Worm (Caenorhabditis elegans) whole organism, L4 larva: ENCODE measurements around the gene srw-123.

ENCODE experiments used
- D1046.2 ChIP-seq: fragments of 200-800 bp; sonication (Bioruptor generic); IDR thresholded peaks from 2 replicates; pipeline ENCODE4 v1.3.6; 2022; ENCODE audit warnings: missing genetic modification characterization, missing compliant biosample characterization
- F10B5.3 ChIP-seq: sonication (generic microtip); optimal IDR thresholded peaks from 2 replicates; lab custom pipeline; 2016; ENCODE audit warnings: mild to moderate bottlenecking, missing genetic modification characterization, missing compliant biosample characterization
- F37D6.2 ChIP-seq: sonication (generic microtip); optimal IDR thresholded peaks from 2 replicates; lab custom pipeline; 2016; ENCODE audit warnings: mild to moderate bottlenecking, missing genetic modification characterization, missing compliant biosample characterization
- T20F7.1 ChIP-seq: fragments of 200-800 bp; sonication (Bioruptor generic); optimal IDR thresholded peaks from 2 replicates; lab custom pipeline; 2018; ENCODE audit warnings: mild to moderate bottlenecking, missing genetic modification characterization, missing compliant biosample characterization
- Y5F2A.4 ChIP-seq: fragments of 200-800 bp; sonication (Bioruptor generic); optimal IDR thresholded peaks from 2 replicates; lab custom pipeline; 2018; ENCODE audit warnings: mild to moderate bottlenecking, missing genetic modification characterization, missing compliant biosample characterization
- Y75B8A.6 ChIP-seq: fragments of 200-800 bp; sonication (Bioruptor generic); IDR thresholded peaks from 2 replicates; pipeline ENCODE4 v1.3.6; 2022; ENCODE audit warnings: missing genetic modification reagents, missing genetic modification characterization, missing compliant biosample characterization
- ZK337.2 ChIP-seq: fragments of 200-800 bp; sonication (Bioruptor generic); IDR thresholded peaks from 2 replicates; pipeline ENCODE4 v1.3.6; 2022; ENCODE audit warnings: missing genetic modification reagents, missing genetic modification characterization, missing compliant biosample characterization
- aha-1 ChIP-seq: fragments of 150-350 bp; peaks from one replicate; lab custom pipeline; 2014; ENCODE audit warnings: missing biosample characterization, missing genetic modification characterization
- aly-2 ChIP-seq: sonication (generic microtip); optimal IDR thresholded peaks from 2 replicates; lab custom pipeline; 2018; ENCODE audit warnings: missing biosample characterization, missing genetic modification characterization
- arid-1 ChIP-seq: fragments of 200-800 bp; sonication (Bioruptor generic); conservative IDR thresholded peaks from 2 replicates; pipeline ENCODE4 v1.3.6; 2022; ENCODE audit warnings: missing genetic modification reagents, missing genetic modification characterization, missing compliant biosample characterization
- ceh-28 ChIP-seq: fragments of 150-350 bp; optimal IDR thresholded peaks from 2 replicates; lab custom pipeline; 2014; ENCODE audit warnings: missing biosample characterization, missing genetic modification reagents, missing genetic modification characterization
- ceh-32 ChIP-seq: sonication (generic microtip); optimal IDR thresholded peaks from 2 replicates; lab custom pipeline; 2016; ENCODE audit warnings: mild to moderate bottlenecking, missing genetic modification characterization, missing compliant biosample characterization; ENCODE audit not compliant: poor library complexity
- ceh-44 ChIP-seq: fragments of 200-800 bp; sonication (Bioruptor generic); IDR thresholded peaks from 2 replicates; pipeline ENCODE4 v1.3.6; 2022; ENCODE audit warnings: missing genetic modification reagents, missing genetic modification characterization, missing compliant biosample characterization
- ceh-62 ChIP-seq: sonication (generic microtip); optimal IDR thresholded peaks from 2 replicates; lab custom pipeline; 2017; ENCODE audit warnings: missing biosample characterization, missing genetic modification characterization
- ceh-82 ChIP-seq: sonication (generic microtip); optimal IDR thresholded peaks from 2 replicates; lab custom pipeline; 2017; ENCODE audit warnings: missing biosample characterization, missing genetic modification characterization
- ces-1 ChIP-seq: fragments of 150-350 bp; sonication (generic microtip); optimal IDR thresholded peaks from 4 replicates; lab custom pipeline; 2014; ENCODE audit warnings: missing biosample characterization, missing genetic modification reagents, missing genetic modification characterization
- daf-16 ChIP-seq, 3 experiments: sonication (generic microtip); optimal IDR thresholded peaks; 2 replicates each; lab custom pipeline; 2016 to 2017; ENCODE audit warnings: missing genetic modification characterization in 3 of 3, missing genetic modification reagents in 3 of 3, mild to moderate bottlenecking in 2 of 3, missing compliant biosample characterization in 2 of 3, missing biosample characterization in 1 of 3, moderate library complexity in 1 of 3
- daf-19 ChIP-seq: fragments of 200-800 bp; sonication (Bioruptor generic); conservative IDR thresholded peaks from 2 replicates; pipeline ENCODE4 v1.3.6; 2022; ENCODE audit warnings: missing genetic modification characterization, missing compliant biosample characterization
- daf-8 ChIP-seq: fragments of 200-800 bp; sonication (Bioruptor generic); IDR thresholded peaks from 2 replicates; pipeline ENCODE4 v1.3.6; 2022; ENCODE audit warnings: missing genetic modification characterization, missing compliant biosample characterization
- dmd-9 ChIP-seq: fragments of 200-800 bp; sonication (Bioruptor generic); IDR thresholded peaks from 2 replicates; pipeline ENCODE4 v1.3.6; 2022; ENCODE audit warnings: missing genetic modification reagents, missing genetic modification characterization, missing compliant biosample characterization
- dpl-1 ChIP-seq: fragments of 150-350 bp; optimal IDR thresholded peaks from 2 replicates; lab custom pipeline; 2014; ENCODE audit warnings: missing biosample characterization, missing genetic modification reagents, missing genetic modification characterization
- egl-43 ChIP-seq: fragments of 200-800 bp; sonication (Bioruptor generic); IDR thresholded peaks from 2 replicates; pipeline ENCODE4 v1.3.6; 2022; ENCODE audit warnings: missing genetic modification reagents, missing genetic modification characterization, missing compliant biosample characterization
- fkh-10 ChIP-seq: fragments of 150-350 bp; optimal IDR thresholded peaks from 2 replicates; lab custom pipeline; 2014; ENCODE audit warnings: missing biosample characterization, missing genetic modification reagents, missing genetic modification characterization
- gei-8 ChIP-seq: fragments of 200-800 bp; sonication (Bioruptor generic); optimal IDR thresholded peaks from 2 replicates; lab custom pipeline; 2018; ENCODE audit warnings: mild to moderate bottlenecking, missing genetic modification characterization, missing compliant biosample characterization
- hif-1 ChIP-seq, 2 experiments: sonication (generic microtip); optimal IDR thresholded peaks; 2 replicates each; lab custom pipeline; 2016 to 2017; ENCODE audit warnings: missing compliant biosample characterization in 2 of 2, missing genetic modification characterization in 2 of 2, missing genetic modification reagents in 2 of 2, missing genotype in 2 of 2, mild to moderate bottlenecking in 1 of 2
- lin-38 ChIP-seq: fragments of 200-800 bp; sonication (Bioruptor generic); IDR thresholded peaks from 2 replicates; pipeline ENCODE4 v1.3.6; 2022; ENCODE audit warnings: missing genetic modification reagents, missing genetic modification characterization, missing compliant biosample characterization
- madf-9 ChIP-seq: fragments of 200-800 bp; sonication (Bioruptor generic); conservative IDR thresholded peaks from 2 replicates; pipeline ENCODE4 v1.3.6; 2022; ENCODE audit warnings: missing genetic modification reagents, missing genetic modification characterization, missing compliant biosample characterization
- mdl-1 ChIP-seq, 2 experiments: fragments of 150-350 bp in 1 of 2; sonication (generic microtip) in 1 of 2; optimal IDR thresholded peaks; 2 replicates each; lab custom pipeline; 2014 to 2017; ENCODE audit warnings: missing biosample characterization in 2 of 2, missing genetic modification characterization in 2 of 2
- mes-2 ChIP-seq: sonication (generic microtip); optimal IDR thresholded peaks from 2 replicates; lab custom pipeline; 2016; ENCODE audit warnings: missing genotype, mild to moderate bottlenecking, missing genetic modification characterization, missing compliant biosample characterization; ENCODE audit not compliant: poor library complexity, severe bottlenecking
- nhr-102 ChIP-seq: sonication (generic microtip); optimal IDR thresholded peaks from 2 replicates; lab custom pipeline; 2016; ENCODE audit warnings: mild to moderate bottlenecking, missing genetic modification characterization, moderate library complexity, missing compliant biosample characterization
- nhr-11 ChIP-seq: fragments of 150-350 bp; optimal IDR thresholded peaks from 2 replicates; lab custom pipeline; 2014; ENCODE audit warnings: missing biosample characterization, missing genetic modification characterization
- nhr-111 ChIP-seq: fragments of 200-800 bp; sonication (Bioruptor generic); optimal IDR thresholded peaks from 2 replicates; lab custom pipeline; 2018; ENCODE audit warnings: mild to moderate bottlenecking, missing genetic modification characterization, missing compliant biosample characterization
- nhr-237 ChIP-seq: sonication (generic microtip); optimal IDR thresholded peaks from 2 replicates; lab custom pipeline; 2017; ENCODE audit warnings: missing biosample characterization, missing genetic modification characterization
- nhr-48 ChIP-seq: sonication (generic microtip); optimal IDR thresholded peaks from 2 replicates; lab custom pipeline; 2016; ENCODE audit warnings: mild to moderate bottlenecking, missing genetic modification characterization, missing compliant biosample characterization
- rbr-2 ChIP-seq: sonication (generic microtip); optimal IDR thresholded peaks from 2 replicates; lab custom pipeline; 2016; ENCODE audit warnings: missing genotype, missing genetic modification characterization, missing compliant biosample characterization
- saeg-2 ChIP-seq: fragments of 200-800 bp; sonication (Bioruptor generic); IDR thresholded peaks from 2 replicates; pipeline ENCODE4 v1.3.6; 2022; ENCODE audit warnings: missing genetic modification reagents, missing genetic modification characterization, missing compliant biosample characterization
- sdz-12 ChIP-seq: fragments of 200-800 bp; sonication (Bioruptor generic); optimal IDR thresholded peaks from 2 replicates; lab custom pipeline; 2018; ENCODE audit warnings: mild to moderate bottlenecking, missing genetic modification characterization, missing compliant biosample characterization
- snpc-4 ChIP-seq: fragments of 150-350 bp; optimal IDR thresholded peaks from 2 replicates; lab custom pipeline; 2014; ENCODE audit warnings: missing biosample characterization, missing genetic modification characterization
- unc-62 ChIP-seq, 3 experiments: fragments of 150-350 bp in 1 of 3; sonication (generic microtip); optimal IDR thresholded peaks in 2 of 3; peaks in 1 of 3; 1 replicate in 1 of 3; 2 replicates in 2 of 3; lab custom pipeline; 2014 to 2017; ENCODE audit warnings: missing biosample characterization in 3 of 3, missing genetic modification characterization in 3 of 3, missing genetic modification reagents in 3 of 3, missing genotype in 1 of 3
- zip-2 ChIP-seq: fragments of 150-350 bp; optimal IDR thresholded peaks from 2 replicates; lab custom pipeline; 2014; ENCODE audit warnings: missing biosample characterization, missing genetic modification characterization

srw-123 gene

DNA sequence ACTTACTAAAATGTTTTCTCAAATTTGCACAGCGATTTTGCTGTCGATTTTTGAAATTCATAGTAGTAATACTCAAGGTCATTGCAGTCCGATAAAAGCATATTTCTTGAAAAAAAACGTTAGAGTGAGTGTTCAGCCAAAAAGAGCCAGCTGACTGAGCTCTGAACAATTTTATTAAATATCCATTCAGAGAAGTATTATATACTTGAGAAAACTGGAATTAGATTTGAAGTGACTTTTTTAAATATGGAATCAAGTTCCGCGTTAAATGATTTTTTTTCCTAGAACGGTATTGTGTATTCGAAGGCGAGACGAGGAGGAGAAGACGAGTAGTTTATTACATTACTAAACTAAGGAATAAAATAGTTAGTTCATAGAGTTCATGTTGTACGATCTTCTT, 16.3 kb upstream of the srw-123 start, which contains the start of gene srw-121:
TSS of gene srw-121 (minus strand) at position 101 of the 400 bp plus-strand sequence.
- TF ChIP-seq rbr-2 (no peak), lin-38 (GFP tag; lab: Robert Waterston, UW) (no peak), D1046.2 (no peak), daf-19 (GFP tag; lab: Robert Waterston, UW) (no peak), daf-8 (GFP tag; lab: Robert Waterston, UW) (no peak), ceh-62 (tag; lab: Kevin White, UChicago) (no peak), nhr-102 (no peak), Y75B8A.6 (GFP tag; lab: Robert Waterston, UW) (no peak), saeg-2 (no peak), daf-16 (GFP tag; optimal IDR thresholded peaks at IDR 0.05; lab: Kevin White, UChicago) (no peak), daf-16 (tag; optimal IDR thresholded peaks at IDR 0.05; lab: Kevin White, UChicago) (no peak), F37D6.2 (tag; lab: Kevin White, UChicago) (no peak), gei-8 (GFP tag; lab: Kevin White, UChicago) (no peak), nhr-237 (tag; lab: Kevin White, UChicago) (no peak), madf-9 (GFP tag; lab: Robert Waterston, UW) (no peak), nhr-111 (GFP tag; lab: Kevin White, UChicago) (no peak), mdl-1 (tag; optimal IDR thresholded peaks at IDR 0.05; lab: Kevin White, UChicago) (no peak)

DNA sequence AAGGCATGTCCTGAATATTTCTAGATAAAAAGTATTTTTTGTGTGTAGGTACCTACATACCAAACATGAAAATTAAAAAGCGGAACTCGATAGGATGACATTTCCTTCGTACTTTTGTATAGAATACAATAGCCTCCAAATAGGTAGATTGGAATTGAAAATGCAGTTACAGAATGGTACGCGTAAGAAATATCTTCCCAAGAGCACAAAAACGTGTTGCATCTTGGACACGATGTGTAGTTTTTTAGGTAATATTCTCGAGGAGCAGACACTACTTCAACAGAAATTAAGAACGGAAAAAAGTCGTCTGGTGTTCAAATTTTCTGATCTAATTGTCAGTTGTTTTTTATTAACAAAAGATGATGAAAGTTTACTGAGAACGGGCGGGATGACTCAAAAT, 12.2 kb upstream of the srw-123 start, which contains the start of gene srh-85:
TSS of gene srh-85 (minus strand) at position 101 of the 400 bp plus-strand sequence.
- no peak for TF ChIP-seq T20F7.1 (GFP tag; lab: Kevin White, UChicago)

DNA sequence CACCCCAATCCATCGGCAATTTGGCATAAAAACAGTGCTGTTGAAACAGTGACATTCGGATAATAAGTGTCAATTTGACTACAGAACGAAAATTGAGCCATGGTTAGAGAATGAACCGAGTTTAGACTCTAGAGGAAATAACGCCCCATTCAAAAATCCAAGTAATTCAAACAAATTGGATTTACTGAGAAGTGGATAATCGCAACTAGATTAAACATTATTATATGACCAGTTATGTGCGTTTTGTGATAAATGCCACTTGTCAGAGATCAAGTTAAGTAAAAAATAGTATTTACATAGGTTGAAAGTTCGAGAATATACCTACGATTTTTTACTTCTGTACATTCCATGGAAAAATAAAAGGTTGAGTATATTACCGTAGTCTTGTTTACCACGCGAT, 10.1 kb upstream of the srw-123 start, which contains the start of gene srw-139:
TSS of gene srw-139 (minus strand) at position 101 of the 400 bp plus-strand sequence.
- no peak for TF ChIP-seq ceh-82 (tag; lab: Kevin White, UChicago)
- TF ChIP-seq hif-1 (tag; optimal IDR thresholded peaks at IDR 0.05; lab: Kevin White, UChicago), result no peak
- no peak for TF ChIP-seq zip-2 (tag; lab: Kevin White, UChicago)
- no peak for TF ChIP-seq rbr-2
- no peak for TF ChIP-seq ceh-44 (GFP tag; lab: Robert Waterston, UW)
- no peak for TF ChIP-seq F10B5.3 (tag; lab: Kevin White, UChicago)
- TF ChIP-seq ceh-32 (tag; lab: Kevin White, UChicago), result no peak
- TF ChIP-seq, all 104 proteins: peak for 0

DNA sequence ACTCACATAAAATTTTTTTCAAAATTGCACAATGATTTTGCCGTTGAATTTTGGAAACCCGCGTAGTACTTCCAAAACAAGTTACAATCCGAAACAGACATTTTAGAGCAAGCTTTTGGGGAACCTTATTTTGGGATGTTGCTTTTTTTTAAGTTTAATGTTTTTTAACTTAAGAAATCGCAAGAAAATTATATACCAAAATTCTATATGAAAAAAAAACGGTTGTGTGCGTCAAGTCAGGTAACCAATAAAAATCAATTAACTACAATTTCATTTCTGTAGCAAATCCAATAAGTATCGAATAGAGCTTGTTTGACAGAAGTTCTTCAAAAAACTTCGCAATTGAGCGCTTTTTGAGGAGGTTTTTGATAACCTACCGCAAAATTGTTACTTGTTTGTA, 8.2 kb upstream of the srw-123 start, which contains the start of gene srw-117:
TSS of gene srw-117 (minus strand) at position 101 of the 400 bp plus-strand sequence.
- TF ChIP-seq unc-62 (GFP tag; optimal IDR thresholded peaks at IDR 0.05 in 1 of 2; lab: Kevin White, UChicago) (peak in 1 of 2 experiments; percentile 15), unc-62 (tag; optimal IDR thresholded peaks at IDR 0.05; lab: Kevin White, UChicago) (no peak), egl-43 (GFP tag; lab: Robert Waterston, UW) (no peak)

DNA sequence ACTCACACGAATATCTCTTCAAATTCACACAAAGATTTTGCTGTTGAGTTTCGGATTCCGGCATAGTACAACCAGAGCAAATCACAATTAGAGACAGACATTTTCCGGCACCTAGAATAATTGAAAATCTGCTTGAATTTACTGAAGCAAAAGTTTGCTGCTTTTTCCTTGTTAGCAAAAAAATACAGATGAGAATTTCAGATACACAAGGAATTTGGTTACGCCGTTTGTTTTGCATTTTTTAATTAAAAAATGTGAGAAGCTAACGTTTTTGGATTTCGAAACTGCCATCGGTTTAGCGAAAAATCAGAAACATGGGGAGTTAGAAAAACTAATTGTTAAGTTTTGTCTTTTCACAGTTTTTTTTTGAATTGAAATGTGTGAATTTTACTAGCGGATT, 4.8 kb upstream of the srw-123 start, which contains the start of gene srw-118:
TSS of gene srw-118 (minus strand) at position 101 of the 400 bp plus-strand sequence.
- peak; percentile 28 for TF ChIP-seq aha-1 (tag; lab: Kevin White, UChicago)
- TF ChIP-seq sdz-12 (GFP tag; lab: Kevin White, UChicago), result no peak

DNA sequence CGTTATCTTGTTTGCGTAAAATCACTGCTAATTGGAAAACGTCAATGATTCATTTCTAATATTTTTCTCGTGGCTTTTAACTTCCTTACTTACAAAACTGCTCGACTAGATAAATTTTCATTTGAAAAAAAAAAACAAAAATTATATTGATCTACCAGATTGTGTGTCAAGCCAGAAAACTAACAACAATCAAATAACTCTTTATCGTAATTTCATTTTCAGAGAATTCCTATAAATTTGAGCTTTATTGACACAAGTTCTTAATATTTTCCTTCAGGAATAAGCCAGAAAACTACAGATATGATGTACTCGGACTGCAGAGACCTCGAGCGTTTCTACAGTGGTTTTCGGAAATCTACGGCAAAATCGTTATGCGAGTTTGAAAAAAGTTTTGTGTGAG, 1.1 kb upstream of the srw-123 start, which contains the start of gene srw-124:
TSS of gene srw-124 (plus strand) at position 301 of the 400 bp plus-strand sequence.
- TF ChIP-seq ceh-28 (tag; lab: Kevin White, UChicago), result no peak
- no peak for TF ChIP-seq nhr-48 (tag; lab: Kevin White, UChicago)
- TF ChIP-seq dpl-1 (GFP tag; lab: Kevin White, UChicago), result no peak
- no peak for TF ChIP-seq mes-2 (tag; lab: Kevin White, UChicago)
- no peak for TF ChIP-seq sdz-12 (GFP tag; lab: Kevin White, UChicago)
- TF ChIP-seq mdl-1 (tag; optimal IDR thresholded peaks at IDR 0.05; lab: Kevin White, UChicago), result no peak
- TF ChIP-seq snpc-4, result no peak
- TF ChIP-seq dmd-9, result no peak
- TF ChIP-seq madf-9 (GFP tag; lab: Robert Waterston, UW), result no peak
- TF ChIP-seq ces-1 (GFP tag; lab: Kevin White, UChicago), result no peak
- no peak for TF ChIP-seq ZK337.2 (GFP tag; lab: Robert Waterston, UW)
- no peak for TF ChIP-seq ceh-62 (tag; lab: Kevin White, UChicago)
- no peak for TF ChIP-seq fkh-10 (GFP tag; lab: Kevin White, UChicago)
- TF ChIP-seq arid-1 (GFP tag; lab: Robert Waterston, UW), result no peak
- TF ChIP-seq hif-1 (tag; optimal IDR thresholded peaks at IDR 0.05; lab: Kevin White, UChicago), result no peak
- no peak for TF ChIP-seq aly-2
- no peak for TF ChIP-seq nhr-11 (tag; lab: Kevin White, UChicago)
- TF ChIP-seq Y5F2A.4 (GFP tag; lab: Kevin White, UChicago), result no peak
